Fruit fly (Drosophila melanogaster): Measurements from ENCODE around the gene Ubc7.

Ubc7 gene

DNA sequence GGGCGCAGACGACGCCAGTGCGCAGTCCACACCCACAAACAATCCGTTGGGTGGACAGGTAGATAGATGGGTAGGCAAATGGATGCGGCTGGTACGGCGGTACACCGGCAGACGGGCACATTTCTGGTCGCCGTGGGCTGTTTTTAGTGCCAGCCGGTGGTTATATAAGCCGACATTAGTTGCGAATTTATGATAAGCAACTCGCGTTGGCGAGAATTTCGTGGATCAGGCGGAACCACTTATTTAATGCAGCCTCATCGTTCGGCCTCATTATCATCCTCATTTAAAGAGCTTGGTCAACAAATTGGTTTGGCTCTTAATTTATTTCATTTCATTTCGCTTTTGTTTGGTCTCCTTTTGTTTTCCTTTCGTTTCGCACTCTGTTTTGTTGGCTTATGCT, 25.2 kb downstream of the Ubc7 start:
- TF ChIP-seq CG32121 (GFP tag; IDR thresholded peaks at IDR 0.05) (no peak), CG17806 (tag; optimal IDR thresholded peaks at IDR 0.05) (no peak), CG9948 (tag; optimal IDR thresholded peaks at IDR 0.05) (no peak), rn (GFP tag; IDR thresholded peaks at IDR 0.05) (no peak), CG12605 (GFP tag; IDR thresholded peaks at IDR 0.05) (no peak), D1 (tag; optimal IDR thresholded peaks at IDR 0.05) (no peak), CG14655 (GFP tag; optimal IDR thresholded peaks at IDR 0.05) (no peak), fd96Ca (GFP tag; IDR thresholded peaks at IDR 0.05) (no peak), Pif1A (GFP tag; optimal IDR thresholded peaks at IDR 0.05) (no peak), CG15710 (tag; optimal IDR thresholded peaks at IDR 0.05) (no peak), CG8159 (tag; optimal IDR thresholded peaks at IDR 0.05) (no peak), CG8301 (tag; optimal IDR thresholded peaks at IDR 0.05) (no peak), CG10348 (GFP tag; IDR thresholded peaks at IDR 0.05) (no peak), Ets98B (GFP tag; IDR thresholded peaks at IDR 0.05) (no peak), EcR (GFP tag; optimal IDR thresholded peaks at IDR 0.05) (no peak), gl (tag; optimal IDR thresholded peaks at IDR 0.05) (no peak), CG4496 (GFP tag; IDR thresholded peaks at IDR 0.05) (no peak), CG34367 (tag; optimal IDR thresholded peaks at IDR 0.05) (no peak)

DNA sequence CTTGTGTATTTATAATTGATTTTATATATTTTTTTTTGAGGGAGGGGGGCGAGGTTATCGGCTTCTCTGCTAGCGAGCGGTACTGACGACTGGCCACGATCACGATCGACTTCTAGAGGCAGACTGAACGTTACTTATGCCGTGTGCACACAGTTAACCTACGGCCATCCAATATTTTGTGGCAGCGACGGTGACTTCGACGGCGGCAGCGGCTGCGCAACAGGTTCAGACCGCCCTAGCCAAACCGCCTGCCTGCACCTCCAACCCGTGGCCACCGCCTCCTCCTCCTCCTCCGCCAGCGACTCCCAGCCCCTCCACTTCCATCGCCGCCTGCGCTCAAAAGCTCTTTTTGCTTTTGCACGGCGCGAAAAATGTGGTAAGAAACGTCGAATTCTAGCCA, 28.0 kb downstream of the Ubc7 start, which contains the start of gene CG9782:
Gene CG9782 (minus strand): TSS at position 128 of the 400 bp plus-strand sequence.
- TF ChIP-seq CG8159 (tag; optimal IDR thresholded peaks at IDR 0.05) (no peak), CG17806 (tag; optimal IDR thresholded peaks at IDR 0.05) (no peak), Ets98B (GFP tag; IDR thresholded peaks at IDR 0.05) (peak; percentile 32; the same call in 1 of the 2 replicates), gl (tag; optimal IDR thresholded peaks at IDR 0.05) (no peak), EcR (GFP tag; optimal IDR thresholded peaks at IDR 0.05) (peak; percentile 62), CG13204 (GFP tag; optimal IDR thresholded peaks at IDR 0.05) (peak; percentile 99), Pif1A (GFP tag; optimal IDR thresholded peaks at IDR 0.05) (no peak), D1 (tag; optimal IDR thresholded peaks at IDR 0.05) (no peak), fd96Ca (GFP tag; IDR thresholded peaks at IDR 0.05) (no peak), CG32121 (GFP tag; IDR thresholded peaks at IDR 0.05) (no peak), CG4496 (GFP tag; IDR thresholded peaks at IDR 0.05) (peak; percentile 33; the same call in 1 of the 3 replicates), rn (GFP tag; IDR thresholded peaks at IDR 0.05) (no peak)

DNA sequence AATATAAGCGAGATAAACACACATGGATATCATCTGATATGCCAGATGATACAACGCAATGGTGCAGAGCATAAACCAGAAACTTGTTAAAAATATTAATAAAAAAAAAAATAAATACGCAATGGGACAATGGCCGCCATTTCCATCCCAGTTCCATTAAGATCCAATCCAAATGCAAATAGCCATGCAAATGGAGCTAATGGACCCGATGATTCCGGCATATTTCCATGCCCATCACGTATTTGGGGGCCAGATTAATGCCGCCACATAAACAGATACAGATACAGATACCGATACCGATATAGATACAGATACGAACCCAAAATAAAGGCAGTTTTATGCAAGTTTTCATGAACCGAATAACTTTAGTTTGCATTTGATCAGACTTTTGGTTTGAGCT, 30.0 kb downstream of the Ubc7 start:
- no peak for TF ChIP-seq Ets98B (GFP tag; IDR thresholded peaks at IDR 0.05)
- no peak for TF ChIP-seq CG4496 (GFP tag; IDR thresholded peaks at IDR 0.05)
- TF ChIP-seq gl (tag; optimal IDR thresholded peaks at IDR 0.05) = no peak
- TF ChIP-seq fd96Ca (GFP tag; IDR thresholded peaks at IDR 0.05) = no peak
- TF ChIP-seq D1 (tag; optimal IDR thresholded peaks at IDR 0.05) = no peak
- TF ChIP-seq CG8159 (tag; optimal IDR thresholded peaks at IDR 0.05) = no peak
- TF ChIP-seq rn (GFP tag; IDR thresholded peaks at IDR 0.05) = no peak
- TF ChIP-seq CG9948 (tag; optimal IDR thresholded peaks at IDR 0.05) = no peak
- no peak for TF ChIP-seq CG32121 (GFP tag; IDR thresholded peaks at IDR 0.05)

DNA sequence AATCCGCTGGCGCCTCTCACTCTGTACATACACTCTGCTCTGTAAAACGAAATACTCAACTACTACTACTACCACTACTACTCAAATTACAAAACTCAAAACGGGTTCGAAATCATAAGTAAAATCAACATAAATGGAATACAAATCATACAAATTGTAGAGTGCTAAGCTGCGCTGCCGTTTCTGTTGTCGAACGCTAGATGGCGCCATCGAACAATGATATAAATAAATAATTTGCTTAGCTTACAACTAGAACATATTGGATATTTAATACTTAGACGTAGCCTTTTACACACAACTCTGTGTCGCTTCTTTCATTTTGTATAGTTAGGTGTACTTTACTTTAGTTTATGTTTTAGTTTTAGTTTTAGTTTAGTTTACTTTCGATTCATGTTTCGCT, 31.0 kb downstream of the Ubc7 start:
- TF ChIP-seq CG13204 (GFP tag; optimal IDR thresholded peaks at IDR 0.05) = no peak
- TF ChIP-seq Snoo (tag; optimal IDR thresholded peaks at IDR 0.05) = no peak
- no peak for TF ChIP-seq CG14655 (GFP tag; optimal IDR thresholded peaks at IDR 0.05)
- no peak for TF ChIP-seq Pif1B (GFP tag; optimal IDR thresholded peaks at IDR 0.05)
- TF ChIP-seq CG32121 (GFP tag; IDR thresholded peaks at IDR 0.05) = no peak
- no peak for TF ChIP-seq CG8159 (tag; optimal IDR thresholded peaks at IDR 0.05)
- no peak for TF ChIP-seq gl (tag; optimal IDR thresholded peaks at IDR 0.05)
- no peak for TF ChIP-seq CG9948 (tag; optimal IDR thresholded peaks at IDR 0.05)
- TF ChIP-seq Ets98B (GFP tag; IDR thresholded peaks at IDR 0.05) = no peak
- TF ChIP-seq Pif1A (GFP tag; optimal IDR thresholded peaks at IDR 0.05) = no peak
- no peak for TF ChIP-seq CG8301 (tag; optimal IDR thresholded peaks at IDR 0.05)
- TF ChIP-seq CG12605 (GFP tag; IDR thresholded peaks at IDR 0.05) = no peak
- TF ChIP-seq CG4496 (GFP tag; IDR thresholded peaks at IDR 0.05) = no peak
- no peak for TF ChIP-seq D1 (tag; optimal IDR thresholded peaks at IDR 0.05)
- no peak for TF ChIP-seq CG10348 (GFP tag; IDR thresholded peaks at IDR 0.05)

DNA sequence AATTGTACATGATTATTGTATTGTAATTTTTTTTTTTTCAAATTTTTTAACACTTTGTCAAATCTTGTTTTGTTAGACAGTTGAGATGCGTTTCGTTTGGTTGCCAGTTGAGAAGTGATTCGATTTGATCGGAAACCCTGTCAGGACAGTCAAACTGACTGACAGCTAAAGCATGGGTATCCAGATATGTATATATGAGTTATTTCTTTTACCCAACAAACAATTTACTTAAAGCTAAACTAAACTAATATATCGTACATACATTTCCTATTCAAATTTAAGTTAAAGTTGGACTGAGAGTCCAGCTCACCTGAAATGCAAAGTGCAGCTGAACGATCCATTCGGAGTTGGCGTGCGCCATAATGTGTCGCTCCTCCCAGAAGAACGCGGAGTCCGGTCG, 38.7 kb downstream of the Ubc7 start, which contains the start of gene CG9777:
Gene CG9777 (minus strand): TSS at position 101 of the 400 bp plus-strand sequence.
- TF ChIP-seq CG15710 (tag; optimal IDR thresholded peaks at IDR 0.05) (no peak), CG32121 (GFP tag; IDR thresholded peaks at IDR 0.05) (no peak), D1 (tag; optimal IDR thresholded peaks at IDR 0.05) (no peak), CG13204 (GFP tag; optimal IDR thresholded peaks at IDR 0.05) (no peak), Snoo (tag; optimal IDR thresholded peaks at IDR 0.05) (no peak), rn (GFP tag; IDR thresholded peaks at IDR 0.05) (no peak), CG12605 (GFP tag; IDR thresholded peaks at IDR 0.05) (no peak)

DNA sequence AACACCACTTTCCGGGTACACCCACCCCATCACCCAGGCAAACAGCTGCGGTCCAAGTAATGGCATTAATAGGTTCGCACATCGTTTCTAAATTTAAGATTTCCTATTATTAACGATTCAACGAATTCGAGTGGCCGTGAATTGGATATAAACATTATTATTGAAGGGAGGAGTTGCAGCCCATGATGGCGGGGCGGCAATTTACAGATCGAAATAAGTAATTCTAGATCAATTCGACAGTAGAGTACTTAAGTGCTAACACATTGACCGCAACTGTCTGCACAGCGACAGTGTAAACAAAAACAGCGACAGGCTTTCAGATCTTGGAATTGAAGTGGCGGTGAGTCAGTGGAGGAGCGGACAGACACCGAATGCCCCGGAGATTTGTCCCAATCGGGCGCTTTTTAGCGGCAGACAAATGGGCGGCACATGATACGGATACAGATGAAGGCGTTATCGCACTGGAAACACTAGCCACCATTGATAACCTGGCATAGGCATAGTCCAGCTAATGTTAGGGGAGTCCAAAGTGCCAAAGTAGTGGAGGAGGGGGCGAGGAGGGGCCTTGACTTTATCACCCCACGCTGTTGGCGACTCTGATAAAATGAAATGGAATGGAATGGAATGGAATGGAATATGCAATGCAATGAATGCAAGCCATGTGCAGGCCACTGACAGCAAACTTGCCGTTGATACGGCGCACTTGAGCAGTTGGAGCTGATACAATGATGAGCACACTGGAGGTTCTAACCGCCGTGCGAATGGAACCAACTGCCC, 39.9 kb downstream of the Ubc7 start:
- no peak for TF ChIP-seq Snoo (tag; optimal IDR thresholded peaks at IDR 0.05)
- no peak for TF ChIP-seq CG34367 (tag; optimal IDR thresholded peaks at IDR 0.05)
- TF ChIP-seq CG4496 (GFP tag; IDR thresholded peaks at IDR 0.05) = peak; percentile 65; the same call in 2 of the 3 replicates
- TF ChIP-seq Pif1A (GFP tag; optimal IDR thresholded peaks at IDR 0.05) = no peak
- TF ChIP-seq CG14655 (GFP tag; optimal IDR thresholded peaks at IDR 0.05) = peak; percentile 71
- no peak for TF ChIP-seq Pif1B (GFP tag; optimal IDR thresholded peaks at IDR 0.05)
- peak; percentile 66; the same call in 2 of the 3 replicates for TF ChIP-seq fd96Ca (GFP tag; IDR thresholded peaks at IDR 0.05)
- TF ChIP-seq gl (tag; optimal IDR thresholded peaks at IDR 0.05) = peak; percentile 63
- TF ChIP-seq CG9948 (tag; optimal IDR thresholded peaks at IDR 0.05) = no peak
- TF ChIP-seq CG17806 (tag; optimal IDR thresholded peaks at IDR 0.05) = no peak
- peak; percentile 41 for TF ChIP-seq CG13204 (GFP tag; optimal IDR thresholded peaks at IDR 0.05)
- peak; percentile 65 for TF ChIP-seq CG32121 (GFP tag; IDR thresholded peaks at IDR 0.05)
- TF ChIP-seq CG8301 (tag; optimal IDR thresholded peaks at IDR 0.05) = peak; percentile 10
- TF ChIP-seq CG10348 (GFP tag; IDR thresholded peaks at IDR 0.05) = no peak
- peak; percentile 2; the same call in 1 of the 2 replicates for TF ChIP-seq rn (GFP tag; IDR thresholded peaks at IDR 0.05)
- peak; percentile 21 for TF ChIP-seq CG8159 (tag; optimal IDR thresholded peaks at IDR 0.05)
- TF ChIP-seq EcR (GFP tag; optimal IDR thresholded peaks at IDR 0.05) = peak; percentile 32
- TF ChIP-seq CG12605 (GFP tag; IDR thresholded peaks at IDR 0.05) = peak; percentile 34; the same call in 1 of the 2 replicates
- TF ChIP-seq CG15710 (tag; optimal IDR thresholded peaks at IDR 0.05) = peak; percentile 8
- peak; percentile 30; the same call in 1 of the 2 replicates for TF ChIP-seq Ets98B (GFP tag; IDR thresholded peaks at IDR 0.05)
- no peak for TF ChIP-seq D1 (tag; optimal IDR thresholded peaks at IDR 0.05)
